Fruit fly (Drosophila melanogaster) whole organism, wandering third instar larva: ENCODE measurements around the gene Sfp33A2.

Experiments
- CG32264 ChIP-seq: fragments of 200-800 bp; sonication (Bioruptor generic); optimal IDR thresholded peaks from 2 replicates; lab custom pipeline; 2016; ENCODE audit warnings: missing biosample characterization, missing genetic modification characterization
- Dfd ChIP-seq: fragments of >200 bp; optimal IDR thresholded peaks from 2 replicates; lab custom pipeline; 2017; ENCODE audit warnings: missing biosample characterization, missing genetic modification characterization
- Dif ChIP-seq: fragments of 200-275, 200-300 bp; sonication (Bioruptor generic); optimal IDR thresholded peaks from 2 replicates; lab custom pipeline; 2018; ENCODE audit warnings: missing biosample characterization, missing genetic modification characterization; ENCODE audit not compliant: partially characterized antibody
- HLH106 ChIP-seq: fragments of 200-800 bp; optimal IDR thresholded peaks from 3 replicates; lab custom pipeline; 2019; ENCODE audit warnings: missing biosample characterization, mild to moderate bottlenecking, missing genetic modification characterization, moderate library complexity
- Hr78 ChIP-seq: fragments of >200 bp; optimal IDR thresholded peaks from 2 replicates; lab custom pipeline; 2017; ENCODE audit warnings: missing biosample characterization, missing genetic modification characterization
- Hr83 ChIP-seq: fragments of 200-300 bp; sonication (Bioruptor generic); optimal IDR thresholded peaks from 2 replicates; lab custom pipeline; 2016; ENCODE audit warnings: missing biosample characterization, mild to moderate bottlenecking, missing genetic modification characterization, moderate library complexity; ENCODE audit not compliant: poor library complexity, severe bottlenecking
- Mio ChIP-seq: sonication (Bioruptor generic); optimal IDR thresholded peaks from 2 replicates; lab custom pipeline; 2016; ENCODE audit warnings: missing biosample characterization, missing genetic modification characterization
- OdsH ChIP-seq: fragments of 200-800 bp; sonication (Bioruptor generic); optimal IDR thresholded peaks from 2 replicates; lab custom pipeline; 2016; ENCODE audit warnings: missing biosample characterization, mild to moderate bottlenecking, missing genetic modification characterization
- br ChIP-seq: fragments of 200-800 bp; sonication (Bioruptor generic); optimal IDR thresholded peaks from 2 replicates; lab custom pipeline; 2016; ENCODE audit warnings: missing biosample characterization, missing genetic modification characterization
- dl ChIP-seq, 2 experiments: fragments of 175-275, 200-275 bp in 1 of 2; fragments of 200-275 bp in 1 of 2; sonication (Bioruptor generic); optimal IDR thresholded peaks; lab custom pipeline; 2018; ENCODE audit warnings: mild to moderate bottlenecking in 2 of 2, missing biosample characterization in 2 of 2, missing genetic modification characterization in 2 of 2, moderate library complexity in 2 of 2; ENCODE audit not compliant: partially characterized antibody in 2 of 2, insufficient read depth in 1 of 2
- dmrt93B ChIP-seq: fragments of 200-800 bp; sonication (Bioruptor generic); optimal IDR thresholded peaks from 2 replicates; lab custom pipeline; 2018; ENCODE audit warnings: missing biosample characterization, mild to moderate bottlenecking, missing genetic modification characterization
- ey ChIP-seq: fragments of 200-800 bp; sonication (Bioruptor generic); optimal IDR thresholded peaks from 2 replicates; lab custom pipeline; 2016; ENCODE audit warnings: missing biosample characterization, missing genetic modification characterization
- fru ChIP-seq: fragments of 200-800 bp; sonication (Bioruptor generic); optimal IDR thresholded peaks from 3 replicates; lab custom pipeline; 2016; ENCODE audit warnings: missing biosample characterization, mild to moderate bottlenecking, missing genetic modification characterization
- pan ChIP-seq: fragments of >200 bp; optimal IDR thresholded peaks from 2 replicates; lab custom pipeline; 2017
- sv ChIP-seq: fragments of 200-800 bp; sonication (Bioruptor generic); optimal IDR thresholded peaks from 3 replicates; lab custom pipeline; 2016; ENCODE audit warnings: missing biosample characterization, missing genetic modification characterization
- usp ChIP-seq: fragments of >200 bp; optimal IDR thresholded peaks from 2 replicates; lab custom pipeline; 2017; ENCODE audit warnings: missing biosample characterization, missing genetic modification characterization

Sfp33A2 gene

dm6 chr2L:11878812-11879328, 41.4 kb downstream of the Sfp33A2 start:
- TF ChIP-seq OdsH (GFP tag; lab: Kevin White, UChicago) (no peak), fru (GFP tag; lab: Kevin White, UChicago) (no peak), Hr78 (GFP tag; lab: Kevin White, UChicago) (no peak), dmrt93B (GFP tag; lab: Kevin White, UChicago) (no peak), dl (GFP tag; optimal IDR thresholded peaks at IDR 0.05; lab: Kevin White, UChicago; ENCODE audit: insufficient read depth in 1 of 2, partially characterized antibody in 2 of 2) (no peak), ey (no peak), Hr83 (GFP tag; lab: Kevin White, UChicago) (no peak), HLH106 (tag; lab: Kevin White, UChicago) (no peak), pan (lab: Kevin White, UChicago) (no peak), Dfd (GFP tag; lab: Kevin White, UChicago) (no peak), sv (no peak), Dif (GFP tag; lab: Kevin White, UChicago) (no peak), Mio (GFP tag; lab: Kevin White, UChicago) (no peak), br (GFP tag; lab: Kevin White, UChicago) (no peak), usp (GFP tag; lab: Kevin White, UChicago) (no peak), CG32264 (GFP tag; lab: Kevin White, UChicago) (no peak)
